Fruit fly (Drosophila melanogaster): ENCODE measurements around the gene LanB2.
A peak's percentile ranks its signal among the peaks of the same experiment; 100 is the strongest.

Gene LanB2

DNA sequence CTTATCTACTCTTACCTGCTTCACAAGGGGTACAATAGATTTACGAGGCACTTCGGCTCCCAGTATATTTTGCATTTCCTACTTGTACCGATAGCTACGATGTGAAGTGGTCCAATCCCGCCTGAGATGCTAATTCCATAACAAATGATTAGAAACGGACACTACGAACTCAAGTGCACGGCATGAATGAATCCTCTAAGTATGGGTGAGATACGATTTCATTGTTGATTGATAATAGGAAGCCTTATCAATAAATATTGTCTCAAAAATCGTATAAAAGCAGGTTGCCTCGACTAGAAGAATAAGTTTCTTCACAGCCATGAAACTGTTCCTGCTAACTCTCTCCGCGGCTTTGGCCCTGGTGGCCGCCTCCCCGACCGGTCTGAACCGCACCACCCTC, 26.0 kb downstream of the LanB2 start, which contains the start of gene CG18180:
Gene CG18180 (plus strand): TSS at position 301 of the 400 bp plus-strand sequence.
- TF ChIP-seq CG8319 (GFP tag; optimal IDR thresholded peaks at IDR 0.05) (no peak), fd59A (GFP tag; optimal IDR thresholded peaks at IDR 0.05) (no peak), Hr38 (GFP tag; optimal IDR thresholded peaks at IDR 0.05) (no peak), CG7368 (GFP tag; optimal IDR thresholded peaks at IDR 0.05) (no peak), CG1621 (tag; optimal IDR thresholded peaks at IDR 0.05) (no peak), CG10669 (GFP tag; optimal IDR thresholded peaks at IDR 0.05) (no peak), CG3032 (tag; optimal IDR thresholded peaks at IDR 0.05) (no peak), CG3919 (GFP tag; optimal IDR thresholded peaks at IDR 0.05) (no peak), CG6808 (GFP tag; optimal IDR thresholded peaks at IDR 0.05) (no peak), CG8119 (GFP tag; IDR thresholded peaks at IDR 0.05) (no peak), acj6 (GFP tag; optimal IDR thresholded peaks at IDR 0.05) (no peak), ss (GFP tag; optimal IDR thresholded peaks at IDR 0.05) (no peak)

DNA sequence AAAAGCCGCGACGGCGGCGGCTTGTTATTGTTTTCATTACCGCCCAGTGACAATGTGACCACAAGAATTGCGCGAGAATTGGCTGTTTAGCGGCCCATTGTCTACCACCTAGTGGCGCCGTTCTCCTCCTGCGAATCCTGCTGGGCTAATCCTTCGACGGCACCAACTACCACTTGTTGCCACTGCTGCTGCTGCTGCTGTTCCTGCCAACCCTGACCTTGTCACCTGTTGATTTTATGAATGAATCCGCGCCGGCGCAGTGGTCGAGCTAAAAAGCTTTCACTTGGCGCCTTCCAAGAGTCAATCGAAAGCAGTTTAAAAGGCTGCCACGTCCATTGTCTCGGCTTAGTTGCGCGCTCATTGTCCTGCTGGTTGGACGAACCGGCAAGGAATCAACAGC, 29.0 kb downstream of the LanB2 start, which contains the start of gene CNMaR:
Gene CNMaR (plus strand): TSS at position 348 of the 400 bp plus-strand sequence.
- TF ChIP-seq CG31627 (GFP tag; optimal IDR thresholded peaks at IDR 0.05) (no peak), Sox102F (GFP tag; optimal IDR thresholded peaks at IDR 0.05) (no peak), CG3919 (GFP tag; optimal IDR thresholded peaks at IDR 0.05) (no peak), CG6276 (GFP tag; optimal IDR thresholded peaks at IDR 0.05) (no peak), net (GFP tag; optimal IDR thresholded peaks at IDR 0.05) (no peak), CG8632 (GFP tag; optimal IDR thresholded peaks at IDR 0.05) (no peak), fd59A (GFP tag; optimal IDR thresholded peaks at IDR 0.05) (no peak), topi (GFP tag; optimal IDR thresholded peaks at IDR 0.05) (no peak), fd85E (GFP tag; optimal IDR thresholded peaks at IDR 0.05) (no peak), Eip93F (GFP tag; optimal IDR thresholded peaks at IDR 0.05) (no peak), cyc (GFP tag; optimal IDR thresholded peaks at IDR 0.05) (no peak), CG34406 (GFP tag; optimal IDR thresholded peaks at IDR 0.05) (no peak), eg (GFP tag; IDR thresholded peaks at IDR 0.05) (no peak), Gug (GFP tag; IDR thresholded peaks at IDR 0.05) (no peak), CG10669 (GFP tag; optimal IDR thresholded peaks at IDR 0.05) (no peak), CG3032 (tag; optimal IDR thresholded peaks at IDR 0.05) (no peak), pdm3 (GFP tag; optimal IDR thresholded peaks at IDR 0.05) (no peak), CG6808 (GFP tag; optimal IDR thresholded peaks at IDR 0.05) (no peak), Eip75B (GFP tag; optimal IDR thresholded peaks at IDR 0.05) (no peak), ss (GFP tag; optimal IDR thresholded peaks at IDR 0.05) (no peak)

DNA sequence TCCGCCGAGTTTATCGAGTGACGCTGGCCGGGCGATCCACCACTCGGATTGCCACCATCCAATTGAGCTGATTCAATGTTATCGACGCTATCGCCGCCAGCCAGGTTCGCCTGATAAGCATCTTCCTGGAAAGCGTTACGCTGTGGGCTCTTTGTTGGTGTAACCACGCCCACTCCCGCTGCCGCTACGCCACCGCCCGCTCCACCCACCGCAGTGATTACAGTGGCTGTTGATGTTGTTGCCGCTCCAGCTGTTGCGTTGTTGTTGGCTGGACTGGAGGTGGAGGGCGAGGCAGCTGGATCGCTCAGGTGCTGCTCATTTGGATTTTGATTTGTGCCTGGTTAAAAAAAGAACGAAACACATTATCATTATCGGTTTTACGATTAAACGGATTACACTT, 56.7 kb downstream of the LanB2 start:
- TF ChIP-seq CG11294 (GFP tag; IDR thresholded peaks at IDR 0.05) (no peak), Met (GFP tag; optimal IDR thresholded peaks at IDR 0.05) (no peak), Ets96B (tag; optimal IDR thresholded peaks at IDR 0.05) (no peak), Sox14 (GFP tag; optimal IDR thresholded peaks at IDR 0.05) (peak; percentile 87), vri (GFP tag; optimal IDR thresholded peaks at IDR 0.05) (peak; percentile 96), Lpt (GFP tag; optimal IDR thresholded peaks at IDR 0.05) (no peak), spab (GFP tag; optimal IDR thresholded peaks at IDR 0.05) (no peak), Ets21C (GFP tag; optimal IDR thresholded peaks at IDR 0.05) (no peak), CG6163 (GFP tag; IDR thresholded peaks at IDR 0.05) (no peak), Eip93F (GFP tag; optimal IDR thresholded peaks at IDR 0.05) (peak; percentile 54), svp (GFP tag) (peak; percentile 48)
